Worm (Caenorhabditis elegans): ENCODE results near the gene F46G11.4.

F46G11.4 gene

ce11 chrX:5814342-5814741 lies 15.8 kb upstream of the F46G11.4 start:
- no peak for TF ChIP-seq dpl-1 (GFP tag; optimal IDR thresholded peaks at IDR 0.05)
- no peak for TF ChIP-seq nhr-77 (tag; optimal IDR thresholded peaks at IDR 0.05)
- TF ChIP-seq D1046.2 (GFP tag; IDR thresholded peaks at IDR 0.05): no peak
- peak; percentile 39 for TF ChIP-seq nhr-28 (tag; optimal IDR thresholded peaks at IDR 0.05)
- TF ChIP-seq daf-16 (GFP tag; optimal IDR thresholded peaks at IDR 0.05): no peak
- peak; percentile 63 for TF ChIP-seq daf-16 (tag; optimal IDR thresholded peaks at IDR 0.05)
- peak; percentile 8 for TF ChIP-seq nhr-25 (tag; optimal IDR thresholded peaks at IDR 0.05; ENCODE audit: borderline replicate concordance, insufficient read depth)
- TF ChIP-seq Y75B8A.6 (GFP tag; IDR thresholded peaks at IDR 0.05): no peak
- no peak for TF ChIP-seq pha-4 (GFP tag; IDR thresholded peaks at IDR 0.05)
- no peak for TF ChIP-seq pha-4 (tag; optimal IDR thresholded peaks at IDR 0.05)
- peak; percentile 22 for TF ChIP-seq hlh-11 (tag; optimal IDR thresholded peaks at IDR 0.05)
- peak; percentile 20 for TF ChIP-seq dve-1 (tag; optimal IDR thresholded peaks at IDR 0.05; ENCODE audit: insufficient read depth)
- no peak for TF ChIP-seq gei-8 (GFP tag; optimal IDR thresholded peaks at IDR 0.05)
- TF ChIP-seq zip-2 (tag; optimal IDR thresholded peaks at IDR 0.05): no peak
- no peak for TF ChIP-seq dmd-8 (GFP tag; IDR thresholded peaks at IDR 0.05)
- TF ChIP-seq mep-1 (tag; optimal IDR thresholded peaks at IDR 0.05): no peak
- TF ChIP-seq ceh-44 (GFP tag; IDR thresholded peaks at IDR 0.05): no peak
- TF ChIP-seq nhr-6 (tag; optimal IDR thresholded peaks at IDR 0.05): no peak
- TF ChIP-seq skn-1 (tag; optimal IDR thresholded peaks at IDR 0.05): no peak
- no peak for TF ChIP-seq lin-13 (GFP tag; optimal IDR thresholded peaks at IDR 0.05)
- TF ChIP-seq ceh-20 (GFP tag; IDR thresholded peaks at IDR 0.05): no peak
- TF ChIP-seq lin-15B (tag; optimal IDR thresholded peaks at IDR 0.05): no peak
- no peak for TF ChIP-seq Y105C5A.15 (GFP tag; IDR thresholded peaks at IDR 0.05)
- TF ChIP-seq sdz-12 (GFP tag; optimal IDR thresholded peaks at IDR 0.05): no peak
- TF ChIP-seq dmd-6 (GFP tag; IDR thresholded peaks at IDR 0.05): peak; percentile 67
- no peak for TF ChIP-seq lin-39 (tag; optimal IDR thresholded peaks at IDR 0.05)
- TF ChIP-seq attf-4 (tag; optimal IDR thresholded peaks at IDR 0.05): no peak
- no peak for TF ChIP-seq madf-9 (GFP tag; conservative IDR thresholded peaks at IDR 0.05)
- no peak for TF ChIP-seq dmd-9 (GFP tag; IDR thresholded peaks at IDR 0.05)
- TF ChIP-seq F44E2.7 (GFP tag; IDR thresholded peaks at IDR 0.05): no peak
- no peak for TF ChIP-seq ctbp-1 (GFP tag; IDR thresholded peaks at IDR 0.05)
- TF ChIP-seq aly-2 (tag; optimal IDR thresholded peaks at IDR 0.05): no peak
- TF ChIP-seq cey-2 (tag; optimal IDR thresholded peaks at IDR 0.05; ENCODE audit: borderline replicate concordance, insufficient read depth): no peak
- TF ChIP-seq lin-29 (GFP tag; IDR thresholded peaks at IDR 0.05): no peak
- TF ChIP-seq tra-1 (GFP tag; IDR thresholded peaks at IDR 0.05): no peak
- TF ChIP-seq zip-11 (GFP tag; IDR thresholded peaks at IDR 0.05): no peak
- TF ChIP-seq daf-19 (GFP tag; conservative IDR thresholded peaks at IDR 0.05): no peak
- no peak; the same call in 1 of the 2 replicates for TF ChIP-seq php-3 (GFP tag; IDR thresholded peaks at IDR 0.05)
- no peak for TF ChIP-seq mxl-2 (GFP tag; conservative IDR thresholded peaks at IDR 0.05)
- no peak for TF ChIP-seq rbr-2 (tag; optimal IDR thresholded peaks at IDR 0.05)
- no peak for TF ChIP-seq aha-1 (tag)
- TF ChIP-seq nhr-48 (tag; optimal IDR thresholded peaks at IDR 0.05): no peak
- TF ChIP-seq unc-39 (tag; optimal IDR thresholded peaks at IDR 0.05): no peak
- TF ChIP-seq F26F4.8 (GFP tag; conservative IDR thresholded peaks at IDR 0.05): no peak
- no peak for TF ChIP-seq daf-8 (GFP tag; IDR thresholded peaks at IDR 0.05)
- TF ChIP-seq lim-7 (GFP tag; IDR thresholded peaks at IDR 0.05): no peak
- no peak for TF ChIP-seq hlh-30 (tag; optimal IDR thresholded peaks at IDR 0.05; ENCODE audit: insufficient read depth)
- no peak for TF ChIP-seq T20F7.1 (GFP tag; optimal IDR thresholded peaks at IDR 0.05)
- no peak for TF ChIP-seq tag-97 (GFP tag; IDR thresholded peaks at IDR 0.05)
- no peak for TF ChIP-seq nhr-102 (tag; optimal IDR thresholded peaks at IDR 0.05)
- TF ChIP-seq F10B5.3 (tag; optimal IDR thresholded peaks at IDR 0.05): no peak

Measured in whole organism, L4 larva.